Worm (Caenorhabditis elegans) whole organism, late embryonic: ENCODE results near the gene C46F9.5.

ENCODE experiments used
- T23F11.4 ChIP-seq: fragments of 200-800 bp; sonication (Bioruptor generic); optimal IDR thresholded peaks from 2 replicates; lab custom pipeline; 2018; ENCODE audit warnings: mild to moderate bottlenecking, missing genetic modification characterization, missing compliant biosample characterization
- ahr-1 ChIP-seq: sonication (generic microtip); optimal IDR thresholded peaks from 2 replicates; lab custom pipeline; 2016; ENCODE audit warnings: missing genetic modification characterization, missing compliant biosample characterization
- ama-1 ChIP-seq: fragments of 150-350 bp; optimal IDR thresholded peaks from 2 replicates; lab custom pipeline; 2014
- ceh-18 ChIP-seq: sonication (generic microtip); optimal IDR thresholded peaks from 2 replicates; lab custom pipeline; 2016; ENCODE audit warnings: missing genetic modification characterization, missing compliant biosample characterization
- ceh-9 ChIP-seq: sonication (generic microtip); optimal IDR thresholded peaks from 2 replicates; lab custom pipeline; 2016; ENCODE audit warnings: mild to moderate bottlenecking, missing genetic modification characterization, inconsistent platforms, missing compliant biosample characterization
- dve-1 ChIP-seq: sonication (generic microtip); optimal IDR thresholded peaks from 2 replicates; lab custom pipeline; 2017; ENCODE audit warnings: antibody characterized with exemption, mild to moderate bottlenecking, missing genetic modification characterization, missing compliant biosample characterization
- elt-2 ChIP-seq: sonication (generic microtip); optimal IDR thresholded peaks from 2 replicates; lab custom pipeline; 2016; ENCODE audit warnings: missing genetic modification reagents, missing genetic modification characterization, missing compliant biosample characterization
- fkh-10 ChIP-seq: fragments of 150-350 bp; optimal IDR thresholded peaks from 2 replicates; lab custom pipeline; 2014; ENCODE audit warnings: missing biosample characterization, missing genetic modification reagents, missing genetic modification characterization
- nfya-1 ChIP-seq: sonication (generic microtip); optimal IDR thresholded peaks from 2 replicates; lab custom pipeline; 2017; ENCODE audit warnings: missing genetic modification characterization, mild to moderate bottlenecking, missing compliant biosample characterization, antibody characterized with exemption, moderate library complexity
- nhr-11 ChIP-seq: fragments of 150-350 bp; optimal IDR thresholded peaks from 2 replicates; lab custom pipeline; 2014; ENCODE audit warnings: missing biosample characterization, missing genetic modification characterization
- ttx-3 ChIP-seq: sonication (generic microtip); optimal IDR thresholded peaks from 2 replicates; lab custom pipeline; 2016; ENCODE audit warnings: missing genetic modification reagents, missing genetic modification characterization, missing compliant biosample characterization
- unc-86 ChIP-seq: sonication (generic microtip); optimal IDR thresholded peaks from 2 replicates; lab custom pipeline; 2016; ENCODE audit warnings: missing genetic modification characterization, missing compliant biosample characterization

DNA sequence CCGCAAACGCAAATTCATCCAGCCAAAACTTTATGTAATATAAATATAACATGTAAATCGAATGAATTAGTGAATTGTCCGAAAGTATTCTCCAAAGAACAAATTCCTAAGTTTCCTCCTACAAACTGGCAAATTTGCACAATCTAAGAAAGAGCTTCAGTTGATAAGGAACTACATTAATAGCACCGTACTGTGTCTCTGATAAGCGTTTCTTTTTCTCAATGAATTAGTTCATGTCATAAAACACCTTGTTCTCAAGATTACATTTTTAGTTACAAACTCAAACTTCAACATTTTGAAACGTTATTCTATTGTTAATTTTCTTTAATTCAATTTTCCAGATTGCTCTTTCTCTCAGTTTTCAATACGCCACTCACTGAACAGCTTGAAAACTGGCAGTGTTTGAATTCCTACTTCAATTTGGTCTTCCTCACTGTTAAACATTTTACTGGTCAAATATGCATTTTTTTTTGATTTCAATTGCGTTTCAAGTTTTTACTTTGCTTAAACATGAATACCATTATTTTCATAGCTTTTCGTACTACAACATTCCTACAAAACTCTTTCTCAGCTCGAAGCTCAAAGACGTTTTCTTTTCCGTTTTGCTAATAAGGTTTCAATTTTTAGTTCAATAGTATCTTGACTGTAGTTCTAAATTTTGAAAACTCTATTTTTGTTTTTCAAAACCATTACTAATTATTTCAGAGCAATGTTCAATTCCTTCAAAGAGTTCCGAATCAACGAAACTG lies 29.5 kb upstream of the C46F9.5 start, which contains the start of gene math-15:
- TF ChIP-seq unc-86 (tag; lab: Kevin White, UChicago) (no peak), T23F11.4 (GFP tag; lab: Kevin White, UChicago) (no peak), fkh-10 (GFP tag; lab: Kevin White, UChicago) (no peak), ceh-9 (no peak), nhr-11 (tag; lab: Kevin White, UChicago) (no peak), elt-2 (peak; percentile 27), ceh-18 (tag; lab: Kevin White, UChicago) (no peak), ahr-1 (tag; lab: Kevin White, UChicago) (no peak), nfya-1 (tag; lab: Kevin White, UChicago) (no peak), ttx-3 (tag; lab: Kevin White, UChicago) (no peak), ama-1 (lab: Kevin White, UChicago) (no peak), dve-1 (tag; lab: Kevin White, UChicago) (no peak)
